Worm (Caenorhabditis elegans) whole organism, midembryonic: ENCODE measurements around the gene Y32B12C.1.

Experiments used
- T22C8.4 ChIP-seq: fragments of 200-800 bp; sonication (Bioruptor generic); IDR thresholded peaks from 2 replicates; pipeline ENCODE4 v1.3.6; 2022; ENCODE audit warnings: missing genetic modification characterization, missing compliant biosample characterization
- cog-1 ChIP-seq: sonication (generic microtip); optimal IDR thresholded peaks from 2 replicates; lab custom pipeline; 2016; ENCODE audit warnings: missing genetic modification characterization, missing compliant biosample characterization
- flt-1 ChIP-seq: fragments of 200-800 bp; sonication (Bioruptor generic); IDR thresholded peaks from 2 replicates; pipeline ENCODE4 v1.3.6; 2022; ENCODE audit warnings: missing genetic modification characterization, missing compliant biosample characterization
- klf-2 ChIP-seq: fragments of 200-800 bp; sonication (Bioruptor generic); conservative IDR thresholded peaks from 2 replicates; pipeline ENCODE4 v1.3.6; 2022; ENCODE audit warnings: missing genetic modification reagents, missing genetic modification characterization, missing compliant biosample characterization
- med-1 ChIP-seq: sonication (generic microtip); optimal IDR thresholded peaks from 2 replicates; lab custom pipeline; 2017; ENCODE audit warnings: missing genetic modification characterization, mild to moderate bottlenecking, missing compliant biosample characterization, antibody characterized with exemption, missing genetic modification reagents; ENCODE audit not compliant: insufficient read depth
- ref-1 ChIP-seq: fragments of 200-800 bp; sonication (Bioruptor generic); conservative IDR thresholded peaks from 2 replicates; pipeline ENCODE4 v1.3.6; 2022; ENCODE audit warnings: missing genetic modification reagents, missing genetic modification characterization, missing compliant biosample characterization
- tab-1 ChIP-seq: fragments of 200-800 bp; sonication (Bioruptor generic); IDR thresholded peaks from 2 replicates; pipeline ENCODE4 v1.3.6; 2022; ENCODE audit warnings: missing genetic modification characterization, missing compliant biosample characterization
- ztf-23 ChIP-seq: fragments of 200-800 bp; sonication (Bioruptor generic); IDR thresholded peaks from 2 replicates; pipeline ENCODE4 v1.3.6; 2022; ENCODE audit warnings: missing genetic modification reagents, missing genetic modification characterization, missing compliant biosample characterization
- ztf-29 ChIP-seq: fragments of 200-800 bp; sonication (Bioruptor generic); IDR thresholded peaks from 2 replicates; pipeline ENCODE4 v1.3.6; 2022; ENCODE audit warnings: missing genetic modification reagents, missing genetic modification characterization, missing compliant biosample characterization

The Y32B12C.1 gene

ce11 chrV:16588428-16588827, 18.0 kb upstream of the Y32B12C.1 start, which contains the start of gene srw-73:
TSS of gene srw-73 (minus strand) at chrV:16588528.
- TF ChIP-seq flt-1 (no peak), cog-1 (tag; lab: Kevin White, UChicago) (no peak), tab-1 (GFP tag; lab: Robert Waterston, UW) (no peak), ztf-23 (GFP tag; lab: Robert Waterston, UW) (no peak), ztf-29 (GFP tag; lab: Robert Waterston, UW) (no peak), ref-1 (no peak), T22C8.4 (no peak), klf-2 (GFP tag; lab: Robert Waterston, UW) (no peak), med-1 (GFP tag; lab: Kevin White, UChicago) (no peak)

DNA sequence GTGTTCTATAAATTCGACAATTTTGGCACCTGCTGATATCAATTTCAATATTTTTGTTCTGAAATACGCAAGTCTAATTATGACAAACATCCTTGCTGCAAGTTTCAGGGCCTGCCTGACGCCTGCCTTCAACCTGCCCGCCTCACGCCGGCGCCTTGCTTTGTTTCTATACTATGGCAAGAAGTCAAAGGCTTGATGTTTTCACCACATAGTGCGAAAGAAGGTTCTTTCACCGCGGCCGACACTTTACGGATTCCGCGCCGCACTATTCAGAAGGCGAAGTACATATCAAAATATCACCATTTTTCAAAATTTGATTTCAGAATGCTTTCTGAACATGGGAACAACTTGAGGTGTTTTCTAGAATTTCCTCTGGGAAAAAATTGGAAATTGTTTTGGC, 16.9 kb upstream of the Y32B12C.1 start:
- TF ChIP-seq T22C8.4 (no peak), med-1 (GFP tag; lab: Kevin White, UChicago) (no peak), tab-1 (GFP tag; lab: Robert Waterston, UW) (no peak), ztf-29 (GFP tag; lab: Robert Waterston, UW) (no peak), klf-2 (GFP tag; lab: Robert Waterston, UW) (no peak), ztf-23 (GFP tag; lab: Robert Waterston, UW) (no peak), flt-1 (no peak), cog-1 (tag; lab: Kevin White, UChicago) (no peak), ref-1 (no peak)

DNA sequence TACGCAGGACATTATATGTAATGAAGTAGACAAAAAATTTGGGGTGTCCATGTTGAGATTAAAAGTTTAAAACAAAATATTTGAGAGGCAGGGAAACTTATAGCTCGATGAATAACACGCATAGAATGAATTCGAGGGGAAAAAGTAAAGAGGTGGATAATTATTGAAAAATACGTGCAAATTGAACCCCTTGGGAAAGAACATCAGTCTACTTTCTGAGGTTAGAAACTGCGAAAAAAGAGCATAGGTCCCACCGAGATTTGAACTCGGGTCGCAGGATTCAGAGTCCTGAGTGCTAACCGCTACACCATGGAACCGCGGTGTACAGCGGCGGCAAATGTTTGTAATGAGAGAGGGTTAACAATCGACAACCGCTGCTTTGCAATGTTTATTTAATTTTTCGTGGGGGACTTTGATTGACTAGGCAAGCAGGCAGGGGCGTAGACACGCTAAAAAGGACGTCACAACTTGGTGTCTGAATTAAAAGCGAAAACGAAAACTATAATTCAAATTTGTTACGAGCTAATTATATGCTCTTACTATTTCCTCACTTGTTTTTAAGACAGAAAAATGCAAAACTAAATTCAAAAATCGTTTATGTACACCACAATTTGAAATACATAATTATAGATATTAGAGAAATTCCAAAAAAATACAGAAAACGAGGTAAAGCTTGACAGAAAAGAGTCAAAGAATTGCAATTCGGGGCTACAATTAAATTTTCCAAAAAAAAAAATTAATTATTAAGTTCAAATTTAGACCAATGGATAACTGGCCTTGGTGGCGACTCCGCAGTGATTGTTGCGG, 14.2 kb upstream of the Y32B12C.1 start, which contains the start of gene srh-269:
srh-269 (minus strand) TSS at position 51 of the 807 bp plus-strand sequence.
- peak; percentile 71 for TF ChIP-seq ztf-29 (GFP tag; lab: Robert Waterston, UW)
- peak; percentile 86 for TF ChIP-seq tab-1 (GFP tag; lab: Robert Waterston, UW)
- TF ChIP-seq flt-1: peak; percentile 89
- peak; percentile 77 for TF ChIP-seq klf-2 (GFP tag; lab: Robert Waterston, UW)
- peak; percentile 1 for TF ChIP-seq med-1 (GFP tag; lab: Kevin White, UChicago)
- peak; percentile 87 for TF ChIP-seq ztf-23 (GFP tag; lab: Robert Waterston, UW)
- peak; percentile 65 for TF ChIP-seq ref-1
- TF ChIP-seq cog-1 (tag; lab: Kevin White, UChicago): peak; percentile 26
- peak; percentile 70 for TF ChIP-seq T22C8.4

- TF ChIP-seq klf-2 (GFP tag; lab: Robert Waterston, UW) (no peak), flt-1 (no peak), ztf-23 (GFP tag; lab: Robert Waterston, UW) (no peak), ztf-29 (GFP tag; lab: Robert Waterston, UW) (peak; percentile 80; the same call in 1 of the 2 replicates)
Measured at ce11 chrV:16592947-16593791, 13.2 kb upstream of the Y32B12C.1 start.

DNA sequence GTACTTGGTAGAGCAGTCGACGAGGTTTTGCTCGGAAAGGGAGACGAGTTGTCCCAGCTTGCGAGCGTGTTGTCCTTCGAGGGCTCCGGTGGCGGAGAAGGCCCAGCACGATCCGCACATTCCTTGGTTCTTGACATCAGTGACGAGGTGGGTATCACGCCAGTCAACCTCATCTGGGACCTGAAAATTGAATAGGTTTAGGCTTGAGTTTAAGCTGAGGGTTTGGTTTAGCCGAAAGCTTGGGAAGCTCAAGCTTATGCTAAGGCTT, 12.7 kb upstream of the Y32B12C.1 start:
- TF ChIP-seq tab-1 (GFP tag; lab: Robert Waterston, UW) (0 out of 2 replicates have a peak, but pooled peaks have one; percentile 9), ref-1 (no peak), flt-1 (no peak), T22C8.4 (no peak)

ce11 chrV:16594514-16594913, 11.9 kb upstream of the Y32B12C.1 start:
- TF ChIP-seq T22C8.4 (no peak), flt-1 (no peak), cog-1 (tag; lab: Kevin White, UChicago) (no peak), med-1 (GFP tag; lab: Kevin White, UChicago) (no peak), ztf-29 (GFP tag; lab: Robert Waterston, UW) (no peak), ztf-23 (GFP tag; lab: Robert Waterston, UW) (no peak), ref-1 (no peak), klf-2 (GFP tag; lab: Robert Waterston, UW) (no peak), tab-1 (GFP tag; lab: Robert Waterston, UW) (no peak)

ce11 chrV:16595140-16595791, 11.1 kb upstream of the Y32B12C.1 start, which contains the start of gene cpl-1:
TSS of gene cpl-1 (minus strand) at chrV:16595346.
- no peak for TF ChIP-seq med-1 (GFP tag; lab: Kevin White, UChicago)
- no peak for TF ChIP-seq flt-1
- TF ChIP-seq ztf-29 (GFP tag; lab: Robert Waterston, UW): no peak
- TF ChIP-seq ref-1: no peak
- no peak for TF ChIP-seq ztf-23 (GFP tag; lab: Robert Waterston, UW)
- TF ChIP-seq cog-1 (tag; lab: Kevin White, UChicago): no peak
- no peak for TF ChIP-seq T22C8.4
- no peak for TF ChIP-seq klf-2 (GFP tag; lab: Robert Waterston, UW)
- no peak for TF ChIP-seq tab-1 (GFP tag; lab: Robert Waterston, UW)

DNA sequence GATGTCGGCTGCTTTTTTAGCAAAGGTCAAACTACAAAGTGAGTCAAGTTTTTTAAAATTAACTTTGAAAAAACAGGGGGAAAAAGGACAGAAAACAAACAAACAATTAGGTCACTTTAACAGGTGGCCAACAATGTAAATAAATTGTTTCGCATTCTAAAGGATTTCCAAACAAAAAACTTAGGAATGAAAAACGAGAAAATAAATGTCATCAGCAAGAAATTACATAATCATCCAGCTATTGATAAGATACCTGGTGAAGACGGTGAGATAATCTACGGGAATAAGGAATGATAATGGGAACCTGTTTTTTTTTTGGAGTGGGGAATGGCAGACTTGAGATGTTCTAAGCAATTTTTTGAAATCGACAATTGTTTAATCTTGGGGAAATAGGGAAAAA, 10.3 kb upstream of the Y32B12C.1 start:
- TF ChIP-seq T22C8.4: no peak

ce11 chrV:16598437-16598836, 8.0 kb upstream of the Y32B12C.1 start:
- no peak for TF ChIP-seq ztf-29 (GFP tag; lab: Robert Waterston, UW)
- TF ChIP-seq klf-2 (GFP tag; lab: Robert Waterston, UW): no peak
